Fruit fly (Drosophila melanogaster) whole organism, prepupa: ENCODE results near the gene CG13473.

Source experiments
- CG15336 ChIP-seq: fragments of 200-800 bp; sonication (Bioruptor generic); IDR thresholded peaks from 2 replicates; pipeline ENCODE4 v1.3.6; 2022; ENCODE audit warnings: missing biosample characterization, missing genetic modification characterization
- Sox14 ChIP-seq: fragments of 200-800 bp; sonication (Bioruptor generic); optimal IDR thresholded peaks from 3 replicates; lab custom pipeline; 2016; ENCODE audit warnings: missing biosample characterization, missing genetic modification characterization

DNA sequence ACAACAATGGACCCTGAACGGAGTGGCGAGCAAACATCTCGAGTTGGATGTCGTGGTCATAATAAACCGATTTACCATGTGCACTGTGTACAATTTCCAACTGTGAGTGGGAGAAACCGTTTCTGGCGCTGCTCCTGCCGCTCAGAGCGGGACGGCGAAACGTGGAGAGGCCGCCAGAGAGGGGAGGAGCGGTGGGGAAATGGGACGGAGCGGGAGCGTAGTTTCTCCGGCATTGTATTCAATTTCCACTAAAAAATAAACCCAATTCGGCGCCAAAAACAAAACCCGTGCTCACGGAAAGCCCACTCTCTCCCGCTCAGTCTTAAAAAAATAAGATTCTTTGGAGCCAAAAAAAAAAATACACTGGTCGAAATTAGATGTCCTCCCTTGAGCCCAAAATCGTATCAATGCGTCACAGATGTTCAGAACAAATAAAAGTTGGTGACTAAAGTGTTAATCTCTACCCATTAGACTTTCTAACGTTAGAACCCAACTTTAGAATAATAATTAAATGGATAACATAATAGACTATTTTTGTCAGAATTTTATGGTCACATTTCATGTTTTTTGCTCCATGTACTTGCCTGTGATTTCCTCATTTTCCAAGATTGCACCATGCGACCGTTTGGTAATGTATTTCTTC lies 31.5 kb downstream of the CG13473 start:
- peak; percentile 82 for TF ChIP-seq CG15336 (GFP tag; lab: Robert Waterston, UW)
- TF ChIP-seq Sox14: peak; percentile 58
